Worm (Caenorhabditis elegans) whole organism, L3 larva: ENCODE results near the gene appg-2.

Source experiments
- ceh-9 ChIP-seq: sonication (generic microtip); optimal IDR thresholded peaks from 2 replicates; lab custom pipeline; 2018; ENCODE audit warnings: missing biosample characterization, missing genetic modification characterization
- lin-15B ChIP-seq: fragments of 150-350 bp; optimal IDR thresholded peaks from 2 replicates; lab custom pipeline; 2014; ENCODE audit warnings: missing biosample characterization, missing genetic modification characterization
- nhr-77 ChIP-seq: fragments of 150-350 bp; optimal IDR thresholded peaks from 2 replicates; lab custom pipeline; 2014; ENCODE audit warnings: missing biosample characterization, missing genetic modification characterization
- skn-1 ChIP-seq: fragments of 150-350 bp; optimal IDR thresholded peaks from 2 replicates; lab custom pipeline; 2014; ENCODE audit warnings: missing biosample characterization, missing genetic modification characterization

DNA sequence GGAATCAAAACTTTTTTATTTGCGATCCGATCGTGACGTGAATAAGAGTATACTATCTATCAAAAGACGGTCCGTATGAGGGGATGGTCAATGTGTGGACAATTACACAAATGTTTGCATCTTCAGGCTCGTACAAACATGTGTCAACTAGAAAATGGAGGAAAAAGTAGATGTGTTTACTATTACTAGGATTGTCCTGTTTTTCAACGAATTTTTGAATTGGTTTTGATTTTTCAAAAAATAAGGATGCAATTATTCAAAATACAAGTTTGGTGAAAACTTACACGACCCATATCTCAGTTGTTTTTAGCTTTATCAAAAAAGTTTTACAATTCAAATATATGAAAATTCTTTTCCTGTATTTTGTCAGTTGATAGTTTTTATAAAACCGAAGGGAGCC lies 45.7 kb upstream of the appg-2 start, which contains the start of gene K08F8.7:
- TF ChIP-seq skn-1 (tag; lab: Kevin White, UChicago): no peak
- TF ChIP-seq nhr-77 (tag; lab: Kevin White, UChicago): no peak
- no peak for TF ChIP-seq ceh-9 (tag; lab: Kevin White, UChicago)
- TF ChIP-seq lin-15B (tag; lab: Kevin White, UChicago): no peak
